Worm (Caenorhabditis elegans): ENCODE measurements around the gene eif-3.K.

The eif-3.K gene

DNA sequence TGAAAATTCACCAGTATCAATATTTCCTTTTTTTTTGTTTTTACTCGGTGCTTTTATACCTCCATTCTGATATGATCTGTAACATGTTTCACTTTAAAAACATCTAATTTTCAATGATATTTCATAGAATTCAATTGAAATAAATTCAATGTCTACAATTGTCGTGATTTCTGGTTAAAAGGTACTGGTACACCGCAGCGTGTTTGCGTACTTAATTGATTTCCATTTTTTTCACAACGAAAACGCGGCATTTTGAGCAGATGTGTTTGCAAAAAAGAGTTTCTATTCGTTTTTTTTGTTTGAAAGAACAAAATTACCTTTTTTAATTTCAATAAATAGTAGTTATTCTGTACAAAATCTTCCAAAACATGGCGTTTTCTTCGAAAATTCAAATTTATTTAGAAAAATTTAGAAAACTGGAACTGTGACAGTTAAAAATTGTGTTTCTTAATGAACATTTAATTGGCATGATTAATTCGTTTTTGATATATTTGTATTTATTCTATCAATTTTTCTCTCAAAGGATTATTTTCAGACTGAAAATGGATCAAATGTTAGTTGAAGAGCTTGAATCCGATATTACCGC is 16.9 kb downstream of the eif-3.K start, which contains the start of gene pnn-1:
pnn-1 (plus strand) TSS at position 536 of the 586 bp plus-strand sequence.
- TF ChIP-seq D2030.7 (GFP tag; IDR thresholded peaks at IDR 0.05) = no peak
- peak; percentile 26; the same call in 1 of the 2 replicates for TF ChIP-seq hmg-1.2 (GFP tag; IDR thresholded peaks at IDR 0.05)
- TF ChIP-seq lin-35 (GFP tag; optimal IDR thresholded peaks at IDR 0.05) = peak in 1 of 3 experiments; percentile 63
- TF ChIP-seq dpl-1 (GFP tag; optimal IDR thresholded peaks at IDR 0.05) = peak; percentile 6
- TF ChIP-seq mcd-1 (GFP tag; IDR thresholded peaks at IDR 0.05) = peak; percentile 42; the same call in 1 of the 2 replicates
- TF ChIP-seq egl-44 (GFP tag; IDR thresholded peaks at IDR 0.05) = no peak
- no peak for TF ChIP-seq somi-1 (GFP tag; optimal IDR thresholded peaks at IDR 0.05)
- no peak for TF ChIP-seq attf-5 (GFP tag; optimal IDR thresholded peaks at IDR 0.05)
- no peak for TF ChIP-seq C17E4.6 (GFP tag; IDR thresholded peaks at IDR 0.05)
- no peak for TF ChIP-seq madf-3 (GFP tag; IDR thresholded peaks at IDR 0.05)
- TF ChIP-seq efl-1 (GFP tag; optimal IDR thresholded peaks at IDR 0.05) = peak; percentile 32
- TF ChIP-seq athp-1 (tag; optimal IDR thresholded peaks at IDR 0.05) = no peak

ce11 chrV:12974047-12974446 is 20.2 kb downstream of the eif-3.K start:
- TF ChIP-seq tlf-1 (GFP tag; optimal IDR thresholded peaks at IDR 0.05) = no peak
- TF ChIP-seq dox-1 (GFP tag; IDR thresholded peaks at IDR 0.05) = no peak
- TF ChIP-seq snpc-3.4 (tag; optimal IDR thresholded peaks at IDR 0.05) = no peak
- TF ChIP-seq bed-2 (GFP tag; IDR thresholded peaks at IDR 0.05) = no peak
- no peak for TF ChIP-seq T26A5.8 (tag; optimal IDR thresholded peaks at IDR 0.05)
- no peak for TF ChIP-seq B0336.3 (GFP tag; IDR thresholded peaks at IDR 0.05)
- no peak for TF ChIP-seq somi-1 (GFP tag; optimal IDR thresholded peaks at IDR 0.05)
- no peak for TF ChIP-seq hsf-1 (GFP tag; IDR thresholded peaks at IDR 0.05)
- no peak for TF ChIP-seq madf-10 (tag; optimal IDR thresholded peaks at IDR 0.05)
- TF ChIP-seq let-607 (tag; optimal IDR thresholded peaks at IDR 0.05) = no peak
- TF ChIP-seq chd-7 (tag; optimal IDR thresholded peaks at IDR 0.05) = no peak
- TF ChIP-seq lag-1 (GFP tag; IDR thresholded peaks at IDR 0.05) = no peak
- no peak for TF ChIP-seq sptf-2 (GFP tag; optimal IDR thresholded peaks at IDR 0.05)

- TF ChIP-seq ZK185.1 (tag; optimal IDR thresholded peaks at IDR 0.05; ENCODE audit: poor library complexity, severe bottlenecking) = no peak
- TF ChIP-seq Y79H2A.3 (GFP tag; conservative IDR thresholded peaks at IDR 0.05) = no peak
- TF ChIP-seq snpc-1.1 (tag; optimal IDR thresholded peaks at IDR 0.05; ENCODE audit: insufficient read depth) = no peak
Observed at ce11 chrV:12987061-12987460, 33.3 kb downstream of the eif-3.K start, which contains the start of gene shw-3. shw-3 (minus strand) TSS chrV:12987161.

DNA sequence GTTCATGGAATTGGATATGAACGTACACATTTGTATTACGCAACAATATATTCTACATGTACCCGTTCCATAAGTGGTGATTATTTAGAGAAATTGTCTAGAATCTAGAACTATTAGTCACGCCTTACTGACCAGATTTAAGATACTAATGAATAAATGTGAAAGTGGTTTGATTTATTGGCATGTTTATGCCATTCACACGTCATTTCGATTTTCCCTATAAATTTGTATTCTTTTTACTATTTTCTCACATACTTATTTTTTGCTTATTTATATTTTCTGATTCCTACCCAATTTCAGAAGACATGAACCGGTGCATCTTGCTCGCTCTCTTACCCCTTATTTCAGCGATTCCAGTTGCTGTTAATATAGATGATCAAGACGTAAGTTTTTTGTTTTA is 34.5 kb downstream of the eif-3.K start, which contains the start of gene F15B9.8:
F15B9.8 (plus strand) TSS at position 301 of the 400 bp plus-strand sequence.
- no peak for TF ChIP-seq nhr-179 (tag; optimal IDR thresholded peaks at IDR 0.05)
- TF ChIP-seq aptf-2 (GFP tag; conservative IDR thresholded peaks at IDR 0.05) = no peak
- TF ChIP-seq ceh-91 (GFP tag; IDR thresholded peaks at IDR 0.05) = no peak
- no peak for TF ChIP-seq ceh-79 (tag; optimal IDR thresholded peaks at IDR 0.05)
- TF ChIP-seq F57C9.4 (tag; optimal IDR thresholded peaks at IDR 0.05) = no peak
- TF ChIP-seq F39B2.1 (GFP tag; IDR thresholded peaks at IDR 0.05) = no peak
- TF ChIP-seq lag-1 (GFP tag; IDR thresholded peaks at IDR 0.05) = no peak
- no peak for TF ChIP-seq him-1 (tag; optimal IDR thresholded peaks at IDR 0.05)
- TF ChIP-seq F37B4.10 (GFP tag; IDR thresholded peaks at IDR 0.05) = no peak
- no peak for TF ChIP-seq rec-8 (tag; optimal IDR thresholded peaks at IDR 0.05)
- no peak for TF ChIP-seq nfyb-1 (GFP tag; IDR thresholded peaks at IDR 0.05)
- TF ChIP-seq lir-1 (GFP tag; conservative IDR thresholded peaks at IDR 0.05) = no peak
- no peak for TF ChIP-seq athp-1 (tag; optimal IDR thresholded peaks at IDR 0.05)
- TF ChIP-seq Y79H2A.3 (GFP tag; conservative IDR thresholded peaks at IDR 0.05) = no peak

Data from whole organism, young adult.